Worm (Caenorhabditis elegans): ENCODE results near the gene F41G3.21.

F41G3.21 gene

ce11 chrII:6712177-6712981, 40.4 kb downstream of the F41G3.21 start, which contains the start of the genes dpy-10 and T14B4.19:
Gene dpy-10 (minus strand): TSS chrII:6712227.
Gene T14B4.19 (minus strand): TSS chrII:6712931.
- no peak for TF ChIP-seq tbx-11 (GFP tag; IDR thresholded peaks at IDR 0.05)
- TF ChIP-seq ama-1 (optimal IDR thresholded peaks at IDR 0.05): no peak
- TF ChIP-seq ceh-36 (tag; optimal IDR thresholded peaks at IDR 0.05): peak; percentile 19
- TF ChIP-seq F13C5.2 (tag; optimal IDR thresholded peaks at IDR 0.05): no peak
- no peak for TF ChIP-seq scrt-1 (GFP tag; IDR thresholded peaks at IDR 0.05)
- TF ChIP-seq ets-7 (tag; optimal IDR thresholded peaks at IDR 0.05): no peak
- no peak for TF ChIP-seq tbx-37 (GFP tag; conservative IDR thresholded peaks at IDR 0.05)

DNA sequence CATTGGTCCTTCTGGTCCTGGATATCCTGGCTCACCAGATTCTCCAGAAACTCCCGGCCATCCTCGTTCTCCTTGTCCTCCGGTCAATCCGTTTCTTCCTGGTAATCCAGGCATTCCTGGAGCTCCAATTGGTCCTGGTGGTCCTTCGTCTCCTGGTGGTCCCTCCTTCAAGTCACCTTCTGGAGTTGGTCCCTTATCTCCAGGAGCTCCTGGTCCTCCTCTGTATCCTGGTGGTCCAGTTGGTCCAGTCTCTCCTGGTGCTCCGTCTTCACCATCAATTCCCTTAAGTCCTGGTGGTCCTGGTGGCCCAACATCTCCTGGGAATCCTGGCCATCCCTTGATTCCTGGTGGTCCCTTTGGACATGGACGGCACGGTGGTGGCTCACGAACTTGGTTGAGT, 42.2 kb downstream of the F41G3.21 start:
- TF ChIP-seq tbx-11 (GFP tag; IDR thresholded peaks at IDR 0.05) (no peak), aly-1 (tag; optimal IDR thresholded peaks at IDR 0.05) (peak; percentile 4), tbx-37 (GFP tag; conservative IDR thresholded peaks at IDR 0.05) (no peak), hnd-1 (tag; optimal IDR thresholded peaks at IDR 0.05) (no peak), ceh-36 (tag; optimal IDR thresholded peaks at IDR 0.05) (peak; percentile 9)

- TF ChIP-seq ceh-13 (GFP tag; optimal IDR thresholded peaks at IDR 0.05): no peak
- no peak for TF ChIP-seq hmbx-1 (tag; optimal IDR thresholded peaks at IDR 0.05)
- no peak for TF ChIP-seq tbx-11 (GFP tag; IDR thresholded peaks at IDR 0.05)
- TF ChIP-seq scrt-1 (GFP tag; IDR thresholded peaks at IDR 0.05): no peak
- no peak for TF ChIP-seq B0310.2 (tag; optimal IDR thresholded peaks at IDR 0.05)
- no peak for TF ChIP-seq flt-1 (GFP tag; IDR thresholded peaks at IDR 0.05)
- TF ChIP-seq aly-1 (tag; optimal IDR thresholded peaks at IDR 0.05): no peak
- no peak for TF ChIP-seq F13C5.2 (tag; optimal IDR thresholded peaks at IDR 0.05)
- no peak for TF ChIP-seq tra-4 (tag; optimal IDR thresholded peaks at IDR 0.05)
- TF ChIP-seq hnd-1 (tag; optimal IDR thresholded peaks at IDR 0.05): no peak
- no peak for TF ChIP-seq ets-7 (tag; optimal IDR thresholded peaks at IDR 0.05)
- TF ChIP-seq hmg-4 (GFP tag; optimal IDR thresholded peaks at IDR 0.05): no peak
- TF ChIP-seq sea-1 (GFP tag; conservative IDR thresholded peaks at IDR 0.05): no peak
- TF ChIP-seq ceh-36 (tag; optimal IDR thresholded peaks at IDR 0.05): no peak
Observed at ce11 chrII:6709680-6710079, 43.1 kb downstream of the F41G3.21 start.

DNA sequence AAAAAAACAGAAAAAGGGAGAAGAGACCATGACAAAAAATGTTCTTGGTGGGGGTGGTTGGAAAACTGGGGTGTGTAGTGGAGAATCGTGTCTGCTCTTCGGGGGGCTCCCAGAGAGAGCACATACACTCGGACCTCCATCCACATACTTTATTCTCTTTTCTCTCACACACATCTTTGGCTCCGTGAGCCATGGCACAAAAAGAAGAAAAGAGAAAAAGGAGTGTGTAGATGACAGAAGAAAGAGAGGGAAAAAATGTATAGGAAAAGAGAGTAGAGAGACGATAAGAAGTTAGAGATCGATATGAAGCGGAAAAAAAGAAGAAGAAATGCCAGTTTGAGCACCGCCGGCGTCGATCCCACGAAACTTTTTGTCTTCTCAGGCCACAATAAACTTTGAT, 43.8 kb downstream of the F41G3.21 start:
- TF ChIP-seq pes-1 (GFP tag; IDR thresholded peaks at IDR 0.05): no peak
- TF ChIP-seq tbx-37 (GFP tag; conservative IDR thresholded peaks at IDR 0.05): no peak
- no peak for TF ChIP-seq hmg-4 (GFP tag; optimal IDR thresholded peaks at IDR 0.05)
- TF ChIP-seq B0310.2 (tag; optimal IDR thresholded peaks at IDR 0.05): no peak
- no peak for TF ChIP-seq ets-7 (tag; optimal IDR thresholded peaks at IDR 0.05)
- no peak for TF ChIP-seq ama-1 (optimal IDR thresholded peaks at IDR 0.05)
- TF ChIP-seq hnd-1 (tag; optimal IDR thresholded peaks at IDR 0.05): no peak
- no peak for TF ChIP-seq scrt-1 (GFP tag; IDR thresholded peaks at IDR 0.05)
- no peak for TF ChIP-seq flt-1 (GFP tag; IDR thresholded peaks at IDR 0.05)

- TF ChIP-seq flt-1 (GFP tag; IDR thresholded peaks at IDR 0.05) (no peak), tra-4 (tag; optimal IDR thresholded peaks at IDR 0.05) (no peak), B0310.2 (tag; optimal IDR thresholded peaks at IDR 0.05) (no peak), hnd-1 (tag; optimal IDR thresholded peaks at IDR 0.05) (no peak), ceh-13 (GFP tag; optimal IDR thresholded peaks at IDR 0.05) (no peak), scrt-1 (GFP tag; IDR thresholded peaks at IDR 0.05) (no peak), aly-1 (tag; optimal IDR thresholded peaks at IDR 0.05) (no peak)
Observed at ce11 chrII:6707496-6708260, 45.1 kb downstream of the F41G3.21 start.

ce11 chrII:6706552-6707091, 46.1 kb downstream of the F41G3.21 start:
- TF ChIP-seq B0310.2 (tag; optimal IDR thresholded peaks at IDR 0.05): no peak
- no peak for TF ChIP-seq pes-1 (GFP tag; IDR thresholded peaks at IDR 0.05)
- no peak for TF ChIP-seq hmbx-1 (tag; optimal IDR thresholded peaks at IDR 0.05)
- TF ChIP-seq F13C5.2 (tag; optimal IDR thresholded peaks at IDR 0.05): no peak
- no peak for TF ChIP-seq tra-4 (tag; optimal IDR thresholded peaks at IDR 0.05)
- TF ChIP-seq ceh-13 (GFP tag; optimal IDR thresholded peaks at IDR 0.05): no peak
- TF ChIP-seq aly-1 (tag; optimal IDR thresholded peaks at IDR 0.05): no peak

DNA sequence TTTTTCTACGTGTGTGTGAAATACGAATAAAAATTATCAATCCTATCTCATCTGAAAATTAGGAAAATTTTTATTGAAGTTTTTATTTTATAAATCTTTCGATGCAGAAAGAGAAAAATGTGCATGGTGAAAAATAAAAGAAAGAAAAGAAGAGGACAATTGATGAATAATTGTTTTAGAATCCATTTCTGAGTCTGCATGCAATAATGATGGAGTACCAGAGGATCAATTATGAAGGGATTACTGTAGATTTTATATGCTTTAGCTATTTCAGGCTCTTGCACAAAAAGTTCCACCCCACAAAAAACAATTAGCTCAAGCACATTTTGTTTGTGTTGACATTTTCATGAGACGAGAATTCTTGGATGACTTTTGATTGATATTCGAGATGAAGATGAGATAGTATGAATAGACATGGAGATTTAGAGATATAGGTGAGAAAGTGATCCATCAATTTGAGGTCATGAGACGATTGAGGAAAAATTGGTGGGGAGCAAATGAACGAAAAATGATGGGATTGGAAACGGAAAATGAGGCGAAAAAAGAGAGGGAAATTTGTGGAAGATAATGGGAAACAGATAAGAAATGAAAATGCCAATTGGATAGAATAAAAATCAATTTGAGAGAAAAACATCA, 47.0 kb downstream of the F41G3.21 start, which contains the start of gene rpy-1:
rpy-1 (minus strand) TSS at position 51 of the 636 bp plus-strand sequence.
- TF ChIP-seq ets-7 (tag; optimal IDR thresholded peaks at IDR 0.05) (no peak), B0310.2 (tag; optimal IDR thresholded peaks at IDR 0.05) (no peak), ama-1 (optimal IDR thresholded peaks at IDR 0.05) (no peak), aly-1 (tag; optimal IDR thresholded peaks at IDR 0.05) (no peak), tbx-11 (GFP tag; IDR thresholded peaks at IDR 0.05) (no peak), tra-4 (tag; optimal IDR thresholded peaks at IDR 0.05) (no peak), hnd-1 (tag; optimal IDR thresholded peaks at IDR 0.05) (no peak), flt-1 (GFP tag; IDR thresholded peaks at IDR 0.05) (no peak), scrt-1 (GFP tag; IDR thresholded peaks at IDR 0.05) (no peak)

Measured in whole organism, early embryonic.